Worm (Caenorhabditis elegans) whole organism, midembryonic: Measurements from ENCODE around the gene F53H4.3.

ENCODE experiments used
- T22C8.4 ChIP-seq: fragments of 200-800 bp; sonication (Bioruptor generic); IDR thresholded peaks from 2 replicates; pipeline ENCODE4 v1.3.6; 2022; ENCODE audit warnings: missing genetic modification characterization, missing compliant biosample characterization
- cog-1 ChIP-seq: sonication (generic microtip); optimal IDR thresholded peaks from 2 replicates; lab custom pipeline; 2016; ENCODE audit warnings: missing genetic modification characterization, missing compliant biosample characterization
- med-1 ChIP-seq: sonication (generic microtip); optimal IDR thresholded peaks from 2 replicates; lab custom pipeline; 2017; ENCODE audit warnings: missing genetic modification characterization, mild to moderate bottlenecking, missing compliant biosample characterization, antibody characterized with exemption, missing genetic modification reagents; ENCODE audit not compliant: insufficient read depth
- ztf-23 ChIP-seq: fragments of 200-800 bp; sonication (Bioruptor generic); IDR thresholded peaks from 2 replicates; pipeline ENCODE4 v1.3.6; 2022; ENCODE audit warnings: missing genetic modification reagents, missing genetic modification characterization, missing compliant biosample characterization
- ztf-29 ChIP-seq: fragments of 200-800 bp; sonication (Bioruptor generic); IDR thresholded peaks from 2 replicates; pipeline ENCODE4 v1.3.6; 2022; ENCODE audit warnings: missing genetic modification reagents, missing genetic modification characterization, missing compliant biosample characterization

DNA sequence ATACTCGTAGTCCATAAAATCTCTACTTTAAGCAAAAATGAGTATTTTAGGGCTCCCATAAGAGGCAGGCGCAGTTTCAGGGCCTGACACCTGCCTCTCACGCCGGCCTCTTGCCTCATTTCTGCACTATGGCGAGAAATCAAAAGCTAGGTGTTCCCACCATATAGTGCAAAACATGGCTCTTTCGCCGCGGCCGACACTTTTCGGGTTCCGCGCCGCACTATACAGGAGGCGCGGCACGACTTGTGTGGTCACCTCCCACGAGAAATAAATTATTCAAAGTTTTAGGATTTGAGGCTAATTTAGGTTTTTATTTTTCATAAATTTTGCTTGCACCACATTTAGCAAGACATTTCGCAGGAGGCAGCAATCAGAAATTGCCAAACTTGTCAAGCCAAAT, 5.1 kb upstream of the F53H4.3 start:
- TF ChIP-seq med-1 (GFP tag; lab: Kevin White, UChicago) (no peak), T22C8.4 (no peak), ztf-29 (no peak), ztf-23 (GFP tag; lab: Robert Waterston, UW) (no peak), cog-1 (no peak)
